Worm (Caenorhabditis elegans) whole organism, L2 larva: Measurements from ENCODE around the gene K10C9.4.

ENCODE experiments used
- C34F6.9 ChIP-seq: fragments of 150-350 bp; optimal IDR thresholded peaks from 2 replicates; lab custom pipeline; 2014; ENCODE audit warnings: missing biosample characterization, missing genetic modification characterization
- R02D3.7 ChIP-seq: fragments of 150-350 bp; optimal IDR thresholded peaks from 2 replicates; lab custom pipeline; 2014; ENCODE audit warnings: missing biosample characterization, missing genetic modification characterization
- Y55F3AM.14 ChIP-seq: fragments of 200-800 bp; sonication (Bioruptor generic); optimal IDR thresholded peaks from 2 replicates; lab custom pipeline; 2018; ENCODE audit warnings: mild to moderate bottlenecking, missing genetic modification characterization, missing compliant biosample characterization
- ZK546.5 ChIP-seq: sonication (generic microtip); optimal IDR thresholded peaks from 2 replicates; lab custom pipeline; 2017; ENCODE audit warnings: missing biosample characterization, missing genetic modification characterization
- alr-1 ChIP-seq: fragments of 150-350 bp; optimal IDR thresholded peaks from 2 replicates; lab custom pipeline; 2014; ENCODE audit warnings: missing biosample characterization, missing genetic modification characterization
- aly-2 ChIP-seq: fragments of 150-350 bp; optimal IDR thresholded peaks from 2 replicates; lab custom pipeline; 2014; ENCODE audit warnings: missing biosample characterization, missing genetic modification characterization
- ama-1 ChIP-seq: fragments of 150-350 bp; optimal IDR thresholded peaks from 2 replicates; lab custom pipeline; 2018; ENCODE audit warnings: inconsistent platforms
- blmp-1 ChIP-seq: sonication (generic microtip); optimal IDR thresholded peaks from 2 replicates; lab custom pipeline; 2017; ENCODE audit warnings: missing genetic modification characterization, mild to moderate bottlenecking, missing compliant biosample characterization, antibody characterized with exemption, moderate library complexity; ENCODE audit not compliant: insufficient read depth
- ceh-16 ChIP-seq: fragments of 150-350 bp; optimal IDR thresholded peaks from 2 replicates; lab custom pipeline; 2014; ENCODE audit warnings: missing biosample characterization, missing genetic modification characterization
- ceh-82 ChIP-seq: fragments of 150-350 bp; optimal IDR thresholded peaks from 2 replicates; lab custom pipeline; 2014; ENCODE audit warnings: missing biosample characterization, missing genetic modification characterization
- crh-2 ChIP-seq: sonication (generic microtip); optimal IDR thresholded peaks from 2 replicates; lab custom pipeline; 2017; ENCODE audit warnings: missing biosample characterization, missing genetic modification characterization
- dmd-4 ChIP-seq: sonication (generic microtip); optimal IDR thresholded peaks from 2 replicates; lab custom pipeline; 2017; ENCODE audit warnings: missing biosample characterization, missing genetic modification characterization
- elt-3 ChIP-seq: sonication (generic microtip); optimal IDR thresholded peaks from 2 replicates; lab custom pipeline; 2017; ENCODE audit warnings: missing biosample characterization, missing genetic modification characterization
- fos-1 ChIP-seq: fragments of 150-350 bp; optimal IDR thresholded peaks from 2 replicates; lab custom pipeline; 2014; ENCODE audit warnings: missing biosample characterization, missing genetic modification characterization
- gmeb-1 ChIP-seq: fragments of 150-350 bp; optimal IDR thresholded peaks from 2 replicates; lab custom pipeline; 2014; ENCODE audit warnings: missing biosample characterization, missing genetic modification characterization
- lin-11 ChIP-seq: fragments of 150-350 bp; sonication (generic microtip); optimal IDR thresholded peaks from 2 replicates; lab custom pipeline; 2014; ENCODE audit warnings: missing biosample characterization, missing genetic modification characterization, inconsistent platforms, mixed read lengths
- lin-13 ChIP-seq: fragments of 150-350 bp; optimal IDR thresholded peaks from 2 replicates; lab custom pipeline; 2014; ENCODE audit warnings: missing biosample characterization, missing genetic modification reagents, missing genetic modification characterization
- lin-39 ChIP-seq: fragments of 150-350 bp; optimal IDR thresholded peaks from 2 replicates; lab custom pipeline; 2014; ENCODE audit warnings: missing biosample characterization, missing genetic modification reagents, missing genetic modification characterization
- lsy-2 ChIP-seq, 2 experiments: fragments of 150-350 bp in 1 of 2; sonication (generic microtip) in 1 of 2; optimal IDR thresholded peaks; 2 replicates each; lab custom pipeline; 2014 to 2017; ENCODE audit warnings: missing biosample characterization in 2 of 2, missing genetic modification characterization in 2 of 2
- mab-5 ChIP-seq: fragments of 150-350 bp; optimal IDR thresholded peaks from 2 replicates; lab custom pipeline; 2014; ENCODE audit warnings: missing biosample characterization, missing genetic modification characterization
- mbf-1 ChIP-seq: sonication (generic microtip); optimal IDR thresholded peaks from 2 replicates; lab custom pipeline; 2017; ENCODE audit warnings: missing biosample characterization, missing genetic modification characterization
- nhr-11 ChIP-seq: fragments of 150-350 bp; optimal IDR thresholded peaks from 2 replicates; lab custom pipeline; 2014; ENCODE audit warnings: missing biosample characterization, missing genetic modification characterization
- nhr-12 ChIP-seq: fragments of 150-350 bp; optimal IDR thresholded peaks from 2 replicates; lab custom pipeline; 2014; ENCODE audit warnings: missing biosample characterization, missing genetic modification characterization
- nhr-25 ChIP-seq: fragments of 150-350 bp; sonication (generic microtip); optimal IDR thresholded peaks from 3 replicates; lab custom pipeline; 2014; ENCODE audit warnings: missing biosample characterization, missing genetic modification characterization
- nhr-77 ChIP-seq: fragments of 150-350 bp; optimal IDR thresholded peaks from 2 replicates; lab custom pipeline; 2014; ENCODE audit warnings: missing biosample characterization, missing genetic modification characterization
- peb-1 ChIP-seq: fragments of 150-350 bp; optimal IDR thresholded peaks from 2 replicates; lab custom pipeline; 2014; ENCODE audit warnings: missing biosample characterization, missing genetic modification characterization
- sem-4 ChIP-seq: fragments of 150-350 bp; optimal IDR thresholded peaks from 2 replicates; lab custom pipeline; 2014; ENCODE audit warnings: missing biosample characterization, missing genetic modification reagents, missing genetic modification characterization
- sma-3 ChIP-seq: sonication (generic microtip); optimal IDR thresholded peaks from 2 replicates; lab custom pipeline; 2016; ENCODE audit warnings: missing genetic modification reagents, missing genetic modification characterization, missing compliant biosample characterization
- unc-39 ChIP-seq: fragments of 150-350 bp; optimal IDR thresholded peaks from 2 replicates; lab custom pipeline; 2014; ENCODE audit warnings: missing biosample characterization, missing genetic modification characterization
- unc-55 ChIP-seq: fragments of 150-350 bp; sonication (generic microtip); optimal IDR thresholded peaks from 3 replicates; lab custom pipeline; 2014; ENCODE audit warnings: missing biosample characterization, missing genetic modification reagents, missing genetic modification characterization
- unc-62 ChIP-seq: fragments of 150-350 bp; optimal IDR thresholded peaks from 2 replicates; lab custom pipeline; 2014; ENCODE audit warnings: missing biosample characterization, missing genetic modification reagents, missing genetic modification characterization
- zag-1 ChIP-seq: fragments of 150-350 bp; optimal IDR thresholded peaks from 2 replicates; lab custom pipeline; 2014; ENCODE audit warnings: missing biosample characterization, missing genetic modification characterization
- ztf-1 ChIP-seq: fragments of 200-800 bp; sonication (Bioruptor generic); conservative IDR thresholded peaks from 2 replicates; pipeline ENCODE4 v1.3.6; 2022; ENCODE audit warnings: missing genetic modification characterization, missing compliant biosample characterization
- ztf-11 ChIP-seq: sonication (generic microtip); optimal IDR thresholded peaks from 2 replicates; lab custom pipeline; 2017; ENCODE audit warnings: missing biosample characterization, missing genetic modification characterization
- ztf-4 ChIP-seq: fragments of 150-350 bp; optimal IDR thresholded peaks from 2 replicates; lab custom pipeline; 2014; ENCODE audit warnings: missing biosample characterization, missing genetic modification characterization

K10C9.4 gene

DNA sequence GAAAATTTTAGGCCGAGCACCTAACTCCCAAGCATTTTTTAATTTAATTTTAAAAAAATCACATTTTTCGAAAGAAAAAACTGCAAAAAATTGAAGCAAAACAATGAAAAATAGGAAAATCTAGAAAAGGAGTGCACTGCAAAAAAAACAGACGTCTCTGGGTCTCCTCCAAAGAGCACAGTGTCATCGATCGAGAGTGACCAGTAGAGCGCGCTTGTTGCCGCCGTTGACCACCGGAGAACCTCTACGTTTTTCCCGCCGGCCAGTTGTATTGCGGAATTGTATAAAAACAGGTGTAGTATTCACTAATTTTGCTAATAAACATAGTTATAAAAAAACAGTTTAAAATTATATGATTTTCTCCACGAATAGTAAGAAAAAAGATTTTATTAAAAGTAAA is 3.5 kb downstream of the K10C9.4 start:
- TF ChIP-seq fos-1: peak; percentile 8
- TF ChIP-seq gmeb-1 (tag; lab: Kevin White, UChicago): no peak
- peak; percentile 43 for TF ChIP-seq unc-55 (GFP tag; lab: Kevin White, UChicago)
- no peak for TF ChIP-seq mab-5
- peak; percentile 21 for TF ChIP-seq C34F6.9

DNA sequence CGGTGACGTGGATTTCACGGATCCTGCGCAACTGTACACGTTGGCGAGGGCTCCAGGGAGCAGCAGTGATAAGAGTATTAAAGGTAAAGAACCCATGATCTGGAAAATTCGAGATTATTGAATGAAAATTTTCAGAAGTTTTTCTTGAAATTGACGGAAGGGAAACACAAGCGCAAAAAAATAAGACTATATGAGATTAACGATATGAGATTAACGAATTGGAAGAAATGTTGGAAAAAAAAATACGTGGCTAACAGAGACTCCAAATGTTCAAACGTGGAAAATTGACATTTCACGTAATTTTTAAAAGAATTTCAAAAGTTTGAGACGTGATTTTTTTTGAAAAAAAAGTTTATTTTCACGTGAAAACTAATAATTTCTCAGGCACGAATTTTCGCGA is 4.3 kb downstream of the K10C9.4 start, which contains the start of gene nra-4:
Gene nra-4 (minus strand): TSS at position 101 of the 400 bp plus-strand sequence.
- TF ChIP-seq unc-62 (GFP tag; lab: Kevin White, UChicago) (no peak), lin-39 (tag; lab: Kevin White, UChicago) (no peak), aly-2 (no peak), mab-5 (no peak), R02D3.7 (tag; lab: Kevin White, UChicago) (no peak)

DNA sequence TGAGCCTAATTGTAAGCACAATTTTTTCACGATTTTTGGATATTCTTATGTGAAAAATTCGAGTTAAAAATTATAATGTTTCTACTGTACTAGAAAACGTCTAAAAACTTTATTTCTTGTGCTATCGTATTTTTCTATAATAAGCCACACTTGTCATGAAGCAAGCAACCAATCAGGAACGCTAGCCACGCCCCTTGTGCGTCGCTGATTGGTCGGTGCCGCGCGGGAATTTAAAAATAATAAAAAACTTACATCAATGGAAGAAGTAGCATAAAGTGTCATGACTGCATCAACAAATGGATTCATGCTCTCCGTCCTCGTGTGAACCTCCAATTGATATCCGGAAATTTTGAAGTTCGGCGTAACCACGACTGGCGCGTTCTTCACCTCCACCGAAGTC is 5.6 kb downstream of the K10C9.4 start:
- no peak for TF ChIP-seq elt-3 (tag; lab: Kevin White, UChicago)
- TF ChIP-seq ama-1 (lab: Kevin White, UChicago): no peak
- TF ChIP-seq zag-1 (tag; lab: Kevin White, UChicago): no peak
- TF ChIP-seq dmd-4: no peak
- no peak for TF ChIP-seq lin-11 (tag; lab: Kevin White, UChicago)
- no peak for TF ChIP-seq sem-4
- no peak for TF ChIP-seq lsy-2 (tag; optimal IDR thresholded peaks at IDR 0.05; lab: Kevin White, UChicago)
- TF ChIP-seq mab-5: no peak

DNA sequence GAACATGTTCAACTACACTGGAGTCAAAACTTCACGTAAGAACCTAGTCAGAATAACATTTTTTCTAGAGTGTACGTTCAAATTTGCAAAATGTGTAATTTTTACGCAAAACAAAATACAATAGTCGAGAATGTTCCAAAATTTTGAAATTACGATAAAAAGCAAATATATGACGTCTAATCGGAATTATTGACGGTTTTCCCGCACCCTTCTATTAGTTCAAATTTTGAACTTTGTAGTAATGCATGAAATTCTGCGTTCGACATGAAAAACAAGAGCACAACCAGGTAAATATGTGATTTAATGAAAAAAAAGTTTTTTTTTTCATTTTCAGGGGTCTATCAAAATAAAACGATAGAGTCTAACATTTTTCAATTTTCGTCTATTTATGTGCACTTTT is 14.7 kb downstream of the K10C9.4 start:
- no peak for TF ChIP-seq Y55F3AM.14 (GFP tag; lab: Kevin White, UChicago)
- no peak for TF ChIP-seq unc-39

DNA sequence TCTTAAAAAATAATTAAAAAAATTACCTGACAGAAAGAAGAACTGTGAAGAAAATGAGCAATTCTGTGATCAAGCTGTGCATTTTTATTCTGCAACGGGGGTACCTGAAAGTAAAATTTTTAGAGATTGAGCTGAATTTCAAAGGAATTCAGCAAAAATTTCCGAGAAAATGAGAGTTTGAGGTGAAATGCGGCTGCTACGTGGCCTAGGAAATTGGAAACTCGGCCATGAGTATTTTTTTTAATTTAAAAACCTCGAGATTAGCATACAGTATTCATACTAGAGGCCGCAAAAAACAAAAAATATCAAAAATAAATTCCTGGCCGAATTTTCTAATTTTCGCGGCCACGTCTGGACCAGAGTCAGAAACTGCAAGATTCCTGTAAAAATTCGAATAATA is 19.5 kb downstream of the K10C9.4 start, which contains the start of gene flp-34:
Gene flp-34 (minus strand): TSS at position 101 of the 400 bp plus-strand sequence.
- no peak for TF ChIP-seq zag-1 (tag; lab: Kevin White, UChicago)
- TF ChIP-seq lin-39 (tag; lab: Kevin White, UChicago): no peak
- TF ChIP-seq lin-13 (GFP tag; lab: Kevin White, UChicago): no peak
- TF ChIP-seq nhr-11 (tag; lab: Kevin White, UChicago): no peak
- no peak for TF ChIP-seq peb-1 (tag; lab: Kevin White, UChicago)
- TF ChIP-seq unc-55 (GFP tag; lab: Kevin White, UChicago): no peak
- no peak for TF ChIP-seq mab-5
- TF ChIP-seq ztf-4 (tag; lab: Kevin White, UChicago): no peak
- TF ChIP-seq ztf-1: no peak
- no peak for TF ChIP-seq ceh-82 (tag; lab: Kevin White, UChicago)
- TF ChIP-seq blmp-1 (tag; lab: Kevin White, UChicago): no peak
- no peak for TF ChIP-seq crh-2 (tag; lab: Kevin White, UChicago)

DNA sequence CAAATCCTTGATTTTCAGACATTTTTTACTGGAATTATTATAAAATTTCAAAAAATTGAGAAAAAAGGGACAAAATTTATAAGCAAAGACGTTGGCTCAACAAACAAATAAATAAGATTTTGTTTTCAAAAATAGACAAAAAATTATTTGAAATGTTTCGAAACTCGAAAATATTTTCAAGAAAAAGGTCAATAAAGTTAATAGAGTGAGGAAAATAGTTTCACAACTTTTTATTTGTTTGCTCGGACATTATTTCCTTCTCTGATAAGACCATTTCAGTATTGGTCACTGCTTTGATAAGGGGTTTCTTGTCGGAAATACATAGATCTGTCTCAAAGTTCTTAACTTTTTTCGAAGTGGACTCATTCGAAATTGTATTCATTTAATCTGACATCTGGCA is 25.8 kb downstream of the K10C9.4 start, which contains the start of gene R09A1.3:
Gene R09A1.3 (minus strand): TSS at position 31 of the 400 bp plus-strand sequence.
- TF ChIP-seq ceh-16 (tag; lab: Kevin White, UChicago) (no peak), fos-1 (peak; percentile 45)

DNA sequence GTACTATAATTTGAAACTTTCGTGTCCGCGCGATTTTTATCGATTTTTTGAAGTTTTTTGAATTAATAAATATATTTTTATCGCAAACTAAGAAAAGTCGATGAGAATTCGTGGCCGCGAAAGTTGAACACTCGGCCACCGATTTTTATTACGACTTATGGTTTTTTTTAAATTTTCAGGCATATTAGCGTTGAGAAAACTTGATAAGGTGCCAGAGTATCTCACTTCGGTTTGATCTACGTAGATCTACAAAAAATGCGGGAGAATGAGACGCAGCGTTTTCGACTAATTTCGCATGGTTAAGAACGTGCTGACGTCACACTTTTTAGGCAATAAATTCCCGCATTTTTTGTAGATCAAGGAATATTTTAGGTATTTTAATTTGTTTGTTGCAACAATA is 29.4 kb downstream of the K10C9.4 start, which contains the start of gene pei-2:
Gene pei-2 (minus strand): TSS at position 101 of the 400 bp plus-strand sequence.
- TF ChIP-seq mbf-1 (tag; lab: Kevin White, UChicago): no peak
- no peak for TF ChIP-seq nhr-12

DNA sequence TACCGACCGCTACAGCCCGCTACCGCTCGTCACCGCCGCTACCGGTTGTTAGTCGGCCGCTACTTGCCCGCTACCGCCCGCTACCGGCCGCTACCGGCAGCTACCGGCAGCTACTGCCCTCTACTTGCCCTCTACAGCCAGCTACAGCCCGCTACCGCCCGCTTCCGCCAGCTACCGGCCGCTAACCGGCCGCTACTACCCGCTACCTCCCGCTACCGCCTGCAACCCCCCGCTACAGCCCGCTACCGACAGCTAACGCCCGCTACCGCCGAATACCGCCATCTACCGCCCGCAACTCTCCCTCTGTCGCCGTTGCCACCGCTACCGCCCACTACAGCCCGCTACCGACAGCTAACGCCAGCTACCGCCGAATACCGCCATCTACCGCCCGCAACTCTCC is 31.4 kb downstream of the K10C9.4 start:
- TF ChIP-seq nhr-12: no peak
- TF ChIP-seq alr-1 (tag; lab: Kevin White, UChicago): no peak
- TF ChIP-seq lin-13 (GFP tag; lab: Kevin White, UChicago): no peak
- TF ChIP-seq peb-1 (tag; lab: Kevin White, UChicago): no peak
- TF ChIP-seq ztf-11: no peak
- no peak for TF ChIP-seq blmp-1 (tag; lab: Kevin White, UChicago)
- TF ChIP-seq ZK546.5 (tag; lab: Kevin White, UChicago): no peak
- no peak for TF ChIP-seq lsy-2 (tag; optimal IDR thresholded peaks at IDR 0.05; lab: Kevin White, UChicago)
- no peak for TF ChIP-seq nhr-11 (tag; lab: Kevin White, UChicago)
- no peak for TF ChIP-seq sma-3 (GFP tag; lab: Kevin White, UChicago)
- TF ChIP-seq gmeb-1 (tag; lab: Kevin White, UChicago): no peak
- no peak for TF ChIP-seq nhr-77 (tag; lab: Kevin White, UChicago)
- no peak for TF ChIP-seq zag-1 (tag; lab: Kevin White, UChicago)
- no peak for TF ChIP-seq dmd-4
- no peak for TF ChIP-seq ztf-4 (tag; lab: Kevin White, UChicago)
- no peak for TF ChIP-seq ceh-82 (tag; lab: Kevin White, UChicago)
- TF ChIP-seq crh-2 (tag; lab: Kevin White, UChicago): no peak
- TF ChIP-seq nhr-25 (tag; lab: Kevin White, UChicago): no peak
